Worm (Caenorhabditis elegans) whole organism, young adult: ENCODE measurements around the gene F23B2.7.

Source experiments
- F33H1.4 ChIP-seq: fragments of 200-800 bp; sonication (Bioruptor generic); IDR thresholded peaks from 2 replicates; pipeline ENCODE4 v1.3.6; 2022; ENCODE audit warnings: missing genetic modification reagents, missing genetic modification characterization, missing compliant biosample characterization
- F37B4.10 ChIP-seq: fragments of 200-800 bp; sonication (Bioruptor generic); IDR thresholded peaks from 2 replicates; pipeline ENCODE4 v1.3.6; 2022; ENCODE audit warnings: missing genetic modification characterization, missing compliant biosample characterization
- K11D2.4 ChIP-seq: fragments of 200-800 bp; sonication (Bioruptor generic); IDR thresholded peaks from 2 replicates; pipeline ENCODE4 v1.3.6; 2022; ENCODE audit warnings: missing genetic modification reagents, missing genetic modification characterization, missing compliant biosample characterization
- K12H6.12 ChIP-seq: fragments of 200-800 bp; sonication (Bioruptor generic); optimal IDR thresholded peaks from 2 replicates; lab custom pipeline; 2018; ENCODE audit warnings: mild to moderate bottlenecking, missing genetic modification characterization, missing compliant biosample characterization
- Y53G8AR.9 ChIP-seq: fragments of 200-800 bp; sonication (Bioruptor generic); conservative IDR thresholded peaks from 2 replicates; pipeline ENCODE4 v1.3.6; 2022; ENCODE audit warnings: missing genetic modification reagents, missing genetic modification characterization, missing compliant biosample characterization
- Y79H2A.3 ChIP-seq: fragments of 200-800 bp; sonication (Bioruptor generic); conservative IDR thresholded peaks from 2 replicates; pipeline ENCODE4 v1.3.6; 2022; ENCODE audit warnings: missing genetic modification reagents, missing genetic modification characterization, missing compliant biosample characterization
- Y95B8A.8 ChIP-seq: fragments of 200-800 bp; sonication (Bioruptor generic); IDR thresholded peaks from 2 replicates; pipeline ENCODE4 v1.3.6; 2022; ENCODE audit warnings: missing genetic modification reagents, missing genetic modification characterization, missing compliant biosample characterization
- aptf-2 ChIP-seq: fragments of 200-800 bp; sonication (Bioruptor generic); conservative IDR thresholded peaks from 2 replicates; pipeline ENCODE4 v1.3.6; 2022; ENCODE audit warnings: missing genetic modification reagents, missing genetic modification characterization, missing compliant biosample characterization
- atf-7 ChIP-seq: sonication (generic microtip); optimal IDR thresholded peaks from 2 replicates; lab custom pipeline; 2017; ENCODE audit warnings: mild to moderate bottlenecking, missing genetic modification characterization, missing compliant biosample characterization
- athp-1 ChIP-seq: sonication (generic microtip); optimal IDR thresholded peaks from 2 replicates; lab custom pipeline; 2017; ENCODE audit warnings: mild to moderate bottlenecking, missing genetic modification characterization, missing compliant biosample characterization
- attf-5 ChIP-seq: fragments of 200-800 bp; sonication (Bioruptor generic); optimal IDR thresholded peaks from 2 replicates; lab custom pipeline; 2018; ENCODE audit warnings: mild to moderate bottlenecking, missing genetic modification characterization, missing compliant biosample characterization
- bed-2 ChIP-seq: fragments of 200-800 bp; sonication (Bioruptor generic); IDR thresholded peaks from 2 replicates; pipeline ENCODE4 v1.3.6; 2022; ENCODE audit warnings: missing genetic modification reagents, missing genetic modification characterization, missing compliant biosample characterization
- cebp-1 ChIP-seq, 2 experiments: fragments of 200-800 bp in 1 of 2; sonication (Bioruptor generic) in 1 of 2; sonication (generic microtip) in 1 of 2; IDR thresholded peaks in 1 of 2; optimal IDR thresholded peaks in 1 of 2; 2 replicates each; pipeline versions ENCODE4 v1.3.6 to Lab custom; 2017 to 2022; ENCODE audit warnings: missing compliant biosample characterization in 2 of 2, missing genetic modification characterization in 2 of 2, mild to moderate bottlenecking in 1 of 2, missing genetic modification reagents in 1 of 2, moderate library complexity in 1 of 2
- ceh-27 ChIP-seq: fragments of 200-800 bp; sonication (Bioruptor generic); optimal IDR thresholded peaks from 2 replicates; lab custom pipeline; 2018; ENCODE audit warnings: mild to moderate bottlenecking, missing genetic modification characterization, moderate library complexity, missing compliant biosample characterization
- ceh-40 ChIP-seq: fragments of 200-800 bp; sonication (Bioruptor generic); IDR thresholded peaks from 2 replicates; pipeline ENCODE4 v1.3.6; 2022; ENCODE audit warnings: missing genetic modification characterization, missing compliant biosample characterization
- chd-7 ChIP-seq: sonication (generic microtip); optimal IDR thresholded peaks from 2 replicates; lab custom pipeline; 2016; ENCODE audit warnings: mild to moderate bottlenecking, missing genetic modification characterization, moderate library complexity, missing compliant biosample characterization
- egl-18 ChIP-seq: fragments of 200-800 bp; sonication (Bioruptor generic); IDR thresholded peaks from 2 replicates; pipeline ENCODE4 v1.3.6; 2022; ENCODE audit warnings: missing genetic modification reagents, missing genetic modification characterization, missing compliant biosample characterization
- egrh-3 ChIP-seq: fragments of 200-800 bp; sonication (Bioruptor generic); IDR thresholded peaks from 2 replicates; pipeline ENCODE4 v1.3.6; 2022; ENCODE audit warnings: missing genetic modification reagents, missing genetic modification characterization, missing compliant biosample characterization
- hmg-1.2 ChIP-seq: fragments of 200-800 bp; sonication (Bioruptor generic); IDR thresholded peaks from 2 replicates; pipeline ENCODE4 v1.3.6; 2022; ENCODE audit warnings: missing genetic modification reagents, missing genetic modification characterization, missing compliant biosample characterization
- hsf-1 ChIP-seq: fragments of 200-800 bp; sonication (Bioruptor generic); IDR thresholded peaks from 2 replicates; pipeline ENCODE4 v1.3.6; 2022; ENCODE audit warnings: missing genetic modification reagents, missing genetic modification characterization, missing compliant biosample characterization
- let-526 ChIP-seq: fragments of 200-800 bp; sonication (Bioruptor generic); IDR thresholded peaks from 2 replicates; pipeline ENCODE4 v1.3.6; 2022; ENCODE audit warnings: missing genetic modification reagents, missing genetic modification characterization, missing compliant biosample characterization
- let-607 ChIP-seq, 2 experiments: fragments of 200-800 bp in 1 of 2; sonication (Bioruptor generic) in 1 of 2; sonication (generic microtip) in 1 of 2; optimal IDR thresholded peaks; 2 replicates each; lab custom pipeline; 2016 to 2018; ENCODE audit warnings: mild to moderate bottlenecking in 2 of 2, missing compliant biosample characterization in 2 of 2, missing genetic modification characterization in 2 of 2, moderate library complexity in 2 of 2, missing genotype in 1 of 2
- lin-26 ChIP-seq: fragments of 200-800 bp; sonication (Bioruptor generic); IDR thresholded peaks from 2 replicates; pipeline ENCODE4 v1.3.6; 2022; ENCODE audit warnings: missing genetic modification reagents, missing genetic modification characterization, missing compliant biosample characterization
- lin-40 ChIP-seq: sonication (generic microtip); optimal IDR thresholded peaks from 2 replicates; lab custom pipeline; 2016; ENCODE audit warnings: missing genetic modification characterization, mild to moderate bottlenecking, missing compliant biosample characterization, missing genotype, missing genetic modification reagents
- lin-54 ChIP-seq: fragments of 200-800 bp; sonication (Bioruptor generic); optimal IDR thresholded peaks from 2 replicates; lab custom pipeline; 2018; ENCODE audit warnings: mild to moderate bottlenecking, missing genetic modification characterization, missing compliant biosample characterization
- lir-1 ChIP-seq: fragments of 200-800 bp; sonication (Bioruptor generic); conservative IDR thresholded peaks from 2 replicates; pipeline ENCODE4 v1.3.6; 2022; ENCODE audit warnings: missing genetic modification reagents, missing genetic modification characterization, missing compliant biosample characterization
- madf-10 ChIP-seq: sonication (generic microtip); optimal IDR thresholded peaks from 2 replicates; lab custom pipeline; 2016; ENCODE audit warnings: mild to moderate bottlenecking, missing genetic modification characterization, missing compliant biosample characterization
- madf-6 ChIP-seq: fragments of 200-800 bp; sonication (Bioruptor generic); IDR thresholded peaks from 2 replicates; pipeline ENCODE4 v1.3.6; 2022; ENCODE audit warnings: missing genetic modification reagents, missing genetic modification characterization, missing compliant biosample characterization
- mcd-1 ChIP-seq: fragments of 200-800 bp; sonication (Bioruptor generic); IDR thresholded peaks from 2 replicates; pipeline ENCODE4 v1.3.6; 2022; ENCODE audit warnings: missing genetic modification reagents, missing genetic modification characterization, missing compliant biosample characterization
- nfyb-1 ChIP-seq: fragments of 200-800 bp; sonication (Bioruptor generic); IDR thresholded peaks from 2 replicates; pipeline ENCODE4 v1.3.6; 2022; ENCODE audit warnings: missing genetic modification reagents, missing genetic modification characterization, missing compliant biosample characterization
- nhr-80 ChIP-seq: sonication (generic microtip); optimal IDR thresholded peaks from 2 replicates; lab custom pipeline; 2016; ENCODE audit warnings: missing genetic modification characterization, missing compliant biosample characterization
- nhr-90 ChIP-seq: sonication (generic microtip); optimal IDR thresholded peaks from 2 replicates; lab custom pipeline; 2016; ENCODE audit warnings: missing genotype, mild to moderate bottlenecking, missing genetic modification characterization, missing compliant biosample characterization
- pbrm-1 ChIP-seq: fragments of 200-800 bp; sonication (Bioruptor generic); IDR thresholded peaks from 2 replicates; pipeline ENCODE4 v1.3.6; 2022; ENCODE audit warnings: missing genetic modification reagents, missing genetic modification characterization, missing compliant biosample characterization
- rcor-1 ChIP-seq: fragments of 200-800 bp; sonication (Bioruptor generic); IDR thresholded peaks from 2 replicates; pipeline ENCODE4 v1.3.6; 2022; ENCODE audit warnings: missing genetic modification reagents, missing genetic modification characterization, missing compliant biosample characterization
- snpc-1.1 ChIP-seq: sonication (generic microtip); optimal IDR thresholded peaks from 2 replicates; lab custom pipeline; 2017; ENCODE audit warnings: missing genetic modification characterization, mild to moderate bottlenecking, missing compliant biosample characterization, antibody characterized with exemption, moderate library complexity, missing genotype, missing genetic modification reagents; ENCODE audit not compliant: insufficient read depth
- snpc-3.4 ChIP-seq: sonication (generic microtip); optimal IDR thresholded peaks from 2 replicates; lab custom pipeline; 2017; ENCODE audit warnings: missing genetic modification characterization, mild to moderate bottlenecking, missing compliant biosample characterization, antibody characterized with exemption, moderate library complexity, missing genotype, missing genetic modification reagents
- snpc-4 ChIP-seq, 5 experiments: fragments of 150-350 bp in 1 of 5; sonication (generic microtip) in 4 of 5; optimal IDR thresholded peaks; 2 replicates each; lab custom pipeline; 2014 to 2018; ENCODE audit warnings: missing genetic modification characterization in 5 of 5, missing biosample characterization in 3 of 5, antibody characterized with exemption in 2 of 5, mild to moderate bottlenecking in 2 of 5, missing compliant biosample characterization in 2 of 5, missing genotype in 2 of 5, moderate library complexity in 2 of 5, missing genetic modification reagents in 1 of 5
- somi-1 ChIP-seq: fragments of 200-800 bp; sonication (Bioruptor generic); optimal IDR thresholded peaks from 2 replicates; lab custom pipeline; 2018; ENCODE audit warnings: mild to moderate bottlenecking, missing genetic modification characterization, missing compliant biosample characterization
- tbp1 ChIP-seq: fragments of 200-800 bp; sonication (Bioruptor generic); optimal IDR thresholded peaks from 2 replicates; lab custom pipeline; 2018; ENCODE audit warnings: mild to moderate bottlenecking, missing genetic modification characterization, missing compliant biosample characterization
- tlf-1 ChIP-seq: fragments of 200-800 bp; sonication (Bioruptor generic); optimal IDR thresholded peaks from 2 replicates; lab custom pipeline; 2018; ENCODE audit warnings: mild to moderate bottlenecking, missing genetic modification characterization, missing compliant biosample characterization
- unc-62 ChIP-seq: fragments of 150-350 bp; optimal IDR thresholded peaks from 2 replicates; lab custom pipeline; 2014; ENCODE audit warnings: missing biosample characterization, missing genetic modification reagents, missing genetic modification characterization
- zfh-2 ChIP-seq: fragments of 200-800 bp; sonication (Bioruptor generic); conservative IDR thresholded peaks from 2 replicates; pipeline ENCODE4 v1.3.6; 2022; ENCODE audit warnings: missing genetic modification reagents, missing genetic modification characterization, missing compliant biosample characterization
- ztf-25 ChIP-seq: fragments of 200-800 bp; sonication (Bioruptor generic); IDR thresholded peaks from 2 replicates; pipeline ENCODE4 v1.3.6; 2022; ENCODE audit warnings: missing genetic modification reagents, missing genetic modification characterization, missing compliant biosample characterization
- ztf-26 ChIP-seq: sonication (generic microtip); optimal IDR thresholded peaks from 2 replicates; lab custom pipeline; 2017; ENCODE audit warnings: missing genetic modification characterization, missing compliant biosample characterization

Gene F23B2.7

DNA sequence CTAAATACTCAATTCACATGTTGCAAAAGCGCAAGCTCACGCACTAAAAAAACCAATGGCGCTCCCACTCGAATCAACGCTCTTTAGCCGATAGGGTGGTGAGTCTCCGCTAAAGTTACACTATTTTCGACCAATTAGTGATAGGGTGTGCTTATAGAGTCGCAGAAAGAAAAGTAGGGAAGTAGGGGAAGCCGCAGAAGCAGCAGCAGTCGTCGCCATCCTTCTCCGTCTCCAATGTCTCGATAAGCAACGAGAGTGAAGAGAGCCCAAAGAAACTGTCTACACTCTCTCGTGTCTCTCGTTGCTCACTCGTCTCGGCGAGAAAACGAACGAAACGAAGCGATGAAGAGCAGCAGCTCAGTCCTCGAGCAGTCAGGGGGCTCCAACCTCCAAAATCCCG is 46.5 kb downstream of the F23B2.7 start:
- TF ChIP-seq pbrm-1, result peak; percentile 53; the same call in 1 of the 2 replicates
- TF ChIP-seq Y95B8A.8 (GFP tag; lab: Robert Waterston, UW), result 0 out of 2 replicates have a peak, but pooled peaks have one; percentile 7
- peak; percentile 61; the same call in 1 of the 2 replicates for TF ChIP-seq hmg-1.2 (GFP tag; lab: Robert Waterston, UW)
- TF ChIP-seq somi-1 (GFP tag; lab: Kevin White, UChicago), result no peak
- TF ChIP-seq nfyb-1, result peak; percentile 24; the same call in 1 of the 2 replicates
- peak; percentile 93 for TF ChIP-seq zfh-2 (GFP tag; lab: Robert Waterston, UW)
- peak; percentile 23 for TF ChIP-seq unc-62 (GFP tag; lab: Kevin White, UChicago)
- peak; percentile 58 for TF ChIP-seq mcd-1 (GFP tag; lab: Robert Waterston, UW)
- TF ChIP-seq chd-7, result peak; percentile 61
- TF ChIP-seq F37B4.10, result no peak
- TF ChIP-seq K12H6.12 (tag; lab: Kevin White, UChicago), result peak; percentile 5
- TF ChIP-seq egrh-3, result peak; percentile 59
- TF ChIP-seq snpc-3.4 (tag; lab: Kevin White, UChicago), result peak; percentile 30
- TF ChIP-seq attf-5, result peak; percentile 15
- TF ChIP-seq lir-1 (GFP tag; lab: Robert Waterston, UW), result peak; percentile 52; the same call in 1 of the 2 replicates
- no peak for TF ChIP-seq bed-2 (GFP tag; lab: Robert Waterston, UW)
- 0 out of 2 replicates have a peak, but pooled peaks have one; percentile 10 for TF ChIP-seq ceh-40 (GFP tag; lab: Robert Waterston, UW)
- TF ChIP-seq K11D2.4 (GFP tag; lab: Robert Waterston, UW), result peak; percentile 44; the same call in 1 of the 2 replicates
- TF ChIP-seq tbp1, result peak; percentile 7
- 0 out of 2 replicates have a peak, but pooled peaks have one; percentile 50 for TF ChIP-seq egl-18
- no peak for TF ChIP-seq aptf-2 (GFP tag; lab: Robert Waterston, UW)
- no peak for TF ChIP-seq let-607 (tag; optimal IDR thresholded peaks at IDR 0.05; lab: Kevin White, UChicago)
- no peak for TF ChIP-seq madf-6 (GFP tag; lab: Robert Waterston, UW)
- TF ChIP-seq rcor-1 (GFP tag; lab: Robert Waterston, UW), result peak; percentile 40; the same call in 1 of the 2 replicates

ce11 chrIV:9198136-9198535 is 47.9 kb downstream of the F23B2.7 start:
- TF ChIP-seq ztf-25 (GFP tag; lab: Robert Waterston, UW), result 0 out of 2 replicates have a peak, but pooled peaks have one; percentile 24
- peak; percentile 13 for TF ChIP-seq tbp1
- TF ChIP-seq Y79H2A.3, result 0 out of 2 replicates have a peak, but pooled peaks have one; percentile 18
- no peak for TF ChIP-seq ceh-40 (GFP tag; lab: Robert Waterston, UW)
- TF ChIP-seq cebp-1 (GFP tag; IDR thresholded peaks at IDR 0.05; lab: Robert Waterston, UW), result no peak
- TF ChIP-seq cebp-1 (tag; optimal IDR thresholded peaks at IDR 0.05; lab: Kevin White, UChicago), result peak; percentile 70
- TF ChIP-seq lin-26 (GFP tag; lab: Robert Waterston, UW), result 0 out of 2 replicates have a peak, but pooled peaks have one; percentile 42
- peak; percentile 14 for TF ChIP-seq tlf-1 (GFP tag; lab: Kevin White, UChicago)
- no peak for TF ChIP-seq snpc-4 (GFP tag; optimal IDR thresholded peaks at IDR 0.05; lab: Kevin White, UChicago)
- peak in 1 of 4 experiments; percentile 61 for TF ChIP-seq snpc-4 (tag; optimal IDR thresholded peaks at IDR 0.05; lab: Kevin White, UChicago)
- peak; percentile 17 for TF ChIP-seq madf-10
- TF ChIP-seq let-607 (tag; optimal IDR thresholded peaks at IDR 0.05; lab: Kevin White, UChicago), result peak in 1 of 2 experiments; percentile 20
- TF ChIP-seq Y53G8AR.9, result no peak
- peak; percentile 60 for TF ChIP-seq lin-40 (tag; lab: Kevin White, UChicago)
- peak; percentile 49 for TF ChIP-seq atf-7 (tag; lab: Kevin White, UChicago)
- peak; percentile 30 for TF ChIP-seq ceh-27 (GFP tag; lab: Kevin White, UChicago)
- TF ChIP-seq let-526 (GFP tag; lab: Robert Waterston, UW), result peak; percentile 78; the same call in 1 of the 2 replicates
- TF ChIP-seq ztf-26 (tag; lab: Kevin White, UChicago), result peak; percentile 64
- peak; percentile 18 for TF ChIP-seq nhr-90
- TF ChIP-seq lin-54 (GFP tag; lab: Kevin White, UChicago), result peak; percentile 34
- no peak for TF ChIP-seq F33H1.4 (GFP tag; lab: Robert Waterston, UW)
- TF ChIP-seq mcd-1 (GFP tag; lab: Robert Waterston, UW), result 0 out of 2 replicates have a peak, but pooled peaks have one; percentile 26
- no peak for TF ChIP-seq snpc-1.1 (tag; lab: Kevin White, UChicago)
- no peak for TF ChIP-seq athp-1 (tag; lab: Kevin White, UChicago)
- TF ChIP-seq nfyb-1, result no peak
- TF ChIP-seq hsf-1 (GFP tag; lab: Robert Waterston, UW), result peak; percentile 69; the same call in 1 of the 2 replicates
- peak; percentile 69 for TF ChIP-seq nhr-80
- peak; percentile 54 for TF ChIP-seq attf-5
- peak; percentile 60; the same call in 1 of the 2 replicates for TF ChIP-seq lir-1 (GFP tag; lab: Robert Waterston, UW)
- peak; percentile 78 for TF ChIP-seq somi-1 (GFP tag; lab: Kevin White, UChicago)
